Worm (Caenorhabditis elegans) whole organism, mixed stage, embryonic: ENCODE measurements around the gene Y7A5A.20.

Experiments
- lsy-2 ChIP-seq: fragments of 150-350 bp; optimal IDR thresholded peaks from 2 replicates; lab custom pipeline; 2014; ENCODE audit warnings: missing biosample characterization, missing genetic modification characterization
- nhr-28 ChIP-seq: fragments of 150-350 bp; optimal IDR thresholded peaks from 2 replicates; lab custom pipeline; 2014; ENCODE audit warnings: missing biosample characterization, missing genetic modification characterization

ce11 chrX:15856853-15857252, 28.7 kb downstream of the Y7A5A.20 start, which contains the start of gene F53H4.2:
- TF ChIP-seq lsy-2 (tag; lab: Kevin White, UChicago) = no peak
- no peak for TF ChIP-seq nhr-28 (tag; lab: Kevin White, UChicago)
